Fruit fly (Drosophila melanogaster): Measurements from ENCODE around the gene CG15597.

The CG15597 gene

dm6 chr3R:6244986-6245385 is 40.0 kb downstream of the CG15597 start:
- no peak for TF ChIP-seq Dll (optimal IDR thresholded peaks at IDR 0.05)
- TF ChIP-seq pan (optimal IDR thresholded peaks at IDR 0.05), result no peak
- TF ChIP-seq usp (GFP tag; optimal IDR thresholded peaks at IDR 0.05), result no peak
- no peak for TF ChIP-seq EcR (GFP tag; optimal IDR thresholded peaks at IDR 0.05)
- TF ChIP-seq psq (optimal IDR thresholded peaks at IDR 0.05), result no peak
- no peak for TF ChIP-seq CG8478 (optimal IDR thresholded peaks at IDR 0.05)

- TF ChIP-seq EcR (GFP tag; optimal IDR thresholded peaks at IDR 0.05) (no peak), Dll (optimal IDR thresholded peaks at IDR 0.05) (peak; percentile 59)
Measured at dm6 chr3R:6244035-6244434, 41.0 kb downstream of the CG15597 start.

dm6 chr3R:6241289-6241688 is 43.7 kb downstream of the CG15597 start:
- TF ChIP-seq pan (optimal IDR thresholded peaks at IDR 0.05) (no peak), EcR (GFP tag; optimal IDR thresholded peaks at IDR 0.05) (no peak), Dll (optimal IDR thresholded peaks at IDR 0.05) (no peak), psq (optimal IDR thresholded peaks at IDR 0.05) (no peak), CG8478 (optimal IDR thresholded peaks at IDR 0.05) (no peak), usp (GFP tag; optimal IDR thresholded peaks at IDR 0.05) (no peak)

- TF ChIP-seq EcR (GFP tag; optimal IDR thresholded peaks at IDR 0.05), result no peak
- no peak for TF ChIP-seq Dll (optimal IDR thresholded peaks at IDR 0.05)
- TF ChIP-seq usp (GFP tag; optimal IDR thresholded peaks at IDR 0.05), result no peak
- no peak for TF ChIP-seq psq (optimal IDR thresholded peaks at IDR 0.05)
- no peak for TF ChIP-seq CG8478 (optimal IDR thresholded peaks at IDR 0.05)
- TF ChIP-seq pan (optimal IDR thresholded peaks at IDR 0.05), result no peak
Measured at dm6 chr3R:6240263-6240662, 44.7 kb downstream of the CG15597 start.

dm6 chr3R:6238977-6239376 is 46.0 kb downstream of the CG15597 start:
- TF ChIP-seq EcR (GFP tag; optimal IDR thresholded peaks at IDR 0.05) (no peak), Dll (optimal IDR thresholded peaks at IDR 0.05) (no peak), pan (optimal IDR thresholded peaks at IDR 0.05) (no peak), usp (GFP tag; optimal IDR thresholded peaks at IDR 0.05) (no peak), CG8478 (optimal IDR thresholded peaks at IDR 0.05) (no peak), psq (optimal IDR thresholded peaks at IDR 0.05) (no peak)

Measured in whole organism.